Worm (Caenorhabditis elegans) whole organism, late embryonic: Measurements from ENCODE around the gene C25E10.12.

Source experiments
- ceh-14 ChIP-seq: sonication (generic microtip); optimal IDR thresholded peaks from 2 replicates; lab custom pipeline; 2016; ENCODE audit warnings: missing genotype, missing genetic modification characterization, missing compliant biosample characterization
- ceh-30 ChIP-seq: fragments of 150-350 bp; optimal IDR thresholded peaks from 2 replicates; lab custom pipeline; 2014; ENCODE audit warnings: missing biosample characterization, missing genetic modification characterization
- che-1 ChIP-seq: sonication (generic microtip); optimal IDR thresholded peaks from 2 replicates; lab custom pipeline; 2016; ENCODE audit warnings: mild to moderate bottlenecking, missing genetic modification characterization, missing compliant biosample characterization
- dmd-4 ChIP-seq: sonication (generic microtip); optimal IDR thresholded peaks from 2 replicates; lab custom pipeline; 2016; ENCODE audit warnings: borderline replicate concordance, missing genetic modification characterization, missing compliant biosample characterization
- elt-4 ChIP-seq: sonication (generic microtip); optimal IDR thresholded peaks from 2 replicates; lab custom pipeline; 2016; ENCODE audit warnings: missing genetic modification characterization, missing compliant biosample characterization
- lin-11 ChIP-seq: fragments of 200-800 bp; sonication (Bioruptor generic); optimal IDR thresholded peaks from 2 replicates; lab custom pipeline; 2018; ENCODE audit warnings: mild to moderate bottlenecking, missing genetic modification characterization, missing compliant biosample characterization
- mec-3 ChIP-seq: sonication (generic microtip); optimal IDR thresholded peaks from 2 replicates; lab custom pipeline; 2016; ENCODE audit warnings: borderline replicate concordance, missing genetic modification characterization, missing compliant biosample characterization
- pha-4 ChIP-seq: fragments of 150-350 bp; optimal IDR thresholded peaks from 2 replicates; lab custom pipeline; 2018; ENCODE audit warnings: missing biosample characterization, missing genetic modification reagents, missing genetic modification characterization
- pqm-1 ChIP-seq: sonication (generic microtip); optimal IDR thresholded peaks from 2 replicates; lab custom pipeline; 2016; ENCODE audit warnings: missing genetic modification characterization, missing compliant biosample characterization
- ttx-3 ChIP-seq: sonication (generic microtip); optimal IDR thresholded peaks from 2 replicates; lab custom pipeline; 2016; ENCODE audit warnings: missing genetic modification reagents, missing genetic modification characterization, missing compliant biosample characterization
- unc-42 ChIP-seq: sonication (generic microtip); optimal IDR thresholded peaks from 2 replicates; lab custom pipeline; 2016; ENCODE audit warnings: missing genotype, missing genetic modification characterization, missing compliant biosample characterization
- unc-55 ChIP-seq: sonication (generic microtip); optimal IDR thresholded peaks from 2 replicates; lab custom pipeline; 2017; ENCODE audit warnings: missing biosample characterization, missing genetic modification reagents, missing genetic modification characterization
- zip-5 ChIP-seq: sonication (generic microtip); optimal IDR thresholded peaks from 2 replicates; lab custom pipeline; 2016; ENCODE audit warnings: missing genetic modification characterization, missing compliant biosample characterization

DNA sequence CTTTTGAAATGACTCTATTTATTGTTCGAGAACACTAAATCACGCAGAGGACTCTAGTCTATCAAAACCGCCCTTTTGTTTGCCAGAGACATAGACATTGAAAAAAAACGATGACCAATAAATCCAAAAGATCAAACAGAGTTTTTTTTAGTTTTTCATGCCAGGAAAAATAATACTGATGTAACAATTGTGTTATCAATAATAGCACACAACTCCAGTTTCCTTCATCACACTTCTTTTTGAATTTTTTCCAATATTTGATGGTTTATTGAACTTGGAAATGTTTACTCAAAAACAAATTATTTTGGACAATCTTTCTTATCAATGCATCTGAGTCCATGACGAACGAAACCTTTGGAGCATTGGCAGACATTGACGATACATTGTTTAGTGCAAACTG lies 8.3 kb downstream of the C25E10.12 start, which contains the start of gene C25E10.8:
- no peak for TF ChIP-seq unc-42 (tag; lab: Kevin White, UChicago)
- no peak for TF ChIP-seq lin-11 (tag; lab: Kevin White, UChicago)
- no peak for TF ChIP-seq ceh-30 (tag; lab: Kevin White, UChicago)
- no peak for TF ChIP-seq unc-55 (GFP tag; lab: Kevin White, UChicago)
- TF ChIP-seq mec-3 (tag; lab: Kevin White, UChicago), result no peak
- TF ChIP-seq ceh-14 (tag; lab: Kevin White, UChicago), result no peak
- no peak for TF ChIP-seq dmd-4 (tag; lab: Kevin White, UChicago)
- no peak for TF ChIP-seq zip-5 (tag; lab: Kevin White, UChicago)
- TF ChIP-seq che-1 (tag; lab: Kevin White, UChicago), result no peak
- no peak for TF ChIP-seq pha-4 (tag; lab: Kevin White, UChicago)
- TF ChIP-seq ttx-3 (tag; lab: Kevin White, UChicago), result no peak
- no peak for TF ChIP-seq pqm-1 (tag; lab: Kevin White, UChicago)
- TF ChIP-seq elt-4 (tag; lab: Kevin White, UChicago), result no peak
